Fruit fly (Drosophila melanogaster) whole organism, embryonic: ENCODE data around the gene pico.

Source experiments
- Atf3 ChIP-seq: fragments of 200-800 bp; sonication (Bioruptor generic); optimal IDR thresholded peaks from 3 replicates; lab custom pipeline; 2016; ENCODE audit warnings: missing biosample characterization, missing genetic modification characterization
- Awh ChIP-seq: fragments of 200-800 bp; sonication (Bioruptor generic); IDR thresholded peaks from 2 replicates; pipeline ENCODE4, ENCODE4 v1.3.6; 2022; ENCODE audit warnings: missing biosample characterization, missing genetic modification characterization
- B-H1 ChIP-seq: fragments of 200-800 bp; sonication (Bioruptor generic); IDR thresholded peaks from 3 replicates; pipeline ENCODE4 v1.3.6; 2022; ENCODE audit warnings: missing biosample characterization, missing genetic modification characterization
- Bgb ChIP-seq: fragments of 200-800 bp; sonication (Bioruptor generic); IDR thresholded peaks from 2 replicates; pipeline ENCODE4 v1.3.6; 2022; ENCODE audit warnings: missing biosample characterization, missing genetic modification characterization; ENCODE audit not compliant: partially characterized antibody
- CG10209 ChIP-seq: fragments of 200-800 bp; sonication (Bioruptor generic); optimal IDR thresholded peaks from 3 replicates; lab custom pipeline; 2017; ENCODE audit warnings: missing biosample characterization, mild to moderate bottlenecking, missing genetic modification characterization, missing genetic modification reagents
- CG10267 ChIP-seq: fragments of 200-800 bp; sonication (Bioruptor generic); optimal IDR thresholded peaks from 2 replicates; lab custom pipeline; 2018; ENCODE audit warnings: missing biosample characterization, mild to moderate bottlenecking, missing genetic modification characterization, moderate library complexity
- CG11085 ChIP-seq: fragments of 200-800 bp; sonication (Bioruptor generic); IDR thresholded peaks from 2 replicates; pipeline ENCODE4 v1.3.6; 2022; ENCODE audit warnings: missing biosample characterization, missing genetic modification characterization
- CG11247 ChIP-seq: fragments of 200-800 bp; sonication (Bioruptor generic); IDR thresholded peaks from 2 replicates; pipeline ENCODE4 v1.3.6; 2022; ENCODE audit warnings: missing biosample characterization, missing genetic modification characterization
- CG12071 ChIP-seq: fragments of 200-800 bp; sonication (Bioruptor generic); optimal IDR thresholded peaks from 3 replicates; lab custom pipeline; 2018; ENCODE audit warnings: missing biosample characterization, mild to moderate bottlenecking, missing genetic modification characterization
- CG1233 ChIP-seq: fragments of 200-800 bp; sonication (Bioruptor generic); optimal IDR thresholded peaks from 4 replicates; lab custom pipeline; 2018; ENCODE audit warnings: missing biosample characterization, mild to moderate bottlenecking, missing genetic modification characterization
- CG17385 ChIP-seq: fragments of 200-800 bp; sonication (Bioruptor generic); optimal IDR thresholded peaks from 3 replicates; lab custom pipeline; 2018; ENCODE audit warnings: missing biosample characterization, mild to moderate bottlenecking, missing genetic modification characterization
- CG17829 ChIP-seq: fragments of 200-800 bp; optimal IDR thresholded peaks from 2 replicates; lab custom pipeline; 2019; ENCODE audit warnings: missing biosample characterization, mild to moderate bottlenecking, missing genetic modification characterization, moderate library complexity
- CG18011 ChIP-seq: fragments of 200-800 bp; sonication (Bioruptor generic); optimal IDR thresholded peaks from 2 replicates; lab custom pipeline; 2017; ENCODE audit warnings: missing biosample characterization, missing genetic modification characterization, mild to moderate bottlenecking, moderate library complexity, missing genotype
- CG1832 ChIP-seq: fragments of 200-800 bp; sonication (Bioruptor generic); optimal IDR thresholded peaks from 2 replicates; lab custom pipeline; 2017; ENCODE audit warnings: missing biosample characterization, mild to moderate bottlenecking, missing genetic modification characterization, inconsistent platforms
- CG18476 ChIP-seq: fragments of 200-800 bp; sonication (Bioruptor generic); optimal IDR thresholded peaks from 2 replicates; lab custom pipeline; 2016; ENCODE audit warnings: missing biosample characterization, mild to moderate bottlenecking, missing genetic modification characterization
- CG18619 ChIP-seq: fragments of 200-800 bp; sonication (Bioruptor generic); optimal IDR thresholded peaks from 3 replicates; lab custom pipeline; 2017; ENCODE audit warnings: missing biosample characterization, mild to moderate bottlenecking, missing genetic modification characterization
- CG2120 ChIP-seq: fragments of 200-800 bp; sonication (Bioruptor generic); optimal IDR thresholded peaks from 3 replicates; lab custom pipeline; 2016; ENCODE audit warnings: missing biosample characterization, missing genetic modification characterization
- CG2712 ChIP-seq: fragments of 200-800 bp; optimal IDR thresholded peaks from 3 replicates; lab custom pipeline; 2019; ENCODE audit warnings: missing biosample characterization, mild to moderate bottlenecking, missing genetic modification characterization, moderate library complexity
- CG31365 ChIP-seq: fragments of 200-800 bp; sonication (Bioruptor generic); optimal IDR thresholded peaks from 2 replicates; lab custom pipeline; 2018; ENCODE audit warnings: missing biosample characterization, mild to moderate bottlenecking, missing genetic modification characterization
- CG31388 ChIP-seq: fragments of 200-800 bp; sonication (Bioruptor generic); optimal IDR thresholded peaks from 2 replicates; lab custom pipeline; 2016; ENCODE audit warnings: missing biosample characterization, missing genetic modification characterization
- CG32532 ChIP-seq: fragments of 200-800 bp; sonication (Bioruptor generic); IDR thresholded peaks from 2 replicates; pipeline ENCODE4 v1.3.6; 2022; ENCODE audit warnings: missing biosample characterization, missing genetic modification characterization
- CG32767 ChIP-seq: fragments of 200-800 bp; sonication (Bioruptor generic); IDR thresholded peaks from 2 replicates; pipeline ENCODE4 v1.3.6; 2022; ENCODE audit warnings: missing biosample characterization, missing genetic modification characterization
- CG3838 ChIP-seq: fragments of 200-800 bp; sonication (Bioruptor generic); optimal IDR thresholded peaks from 3 replicates; lab custom pipeline; 2016; ENCODE audit warnings: missing biosample characterization, missing genetic modification characterization
- CG5180 ChIP-seq: fragments of 200-800 bp; sonication (Bioruptor generic); optimal IDR thresholded peaks from 3 replicates; lab custom pipeline; 2017; ENCODE audit warnings: missing biosample characterization, missing genetic modification characterization, mild to moderate bottlenecking, moderate library complexity, missing genetic modification reagents
- CG6813 ChIP-seq: fragments of 200-800 bp; sonication (Bioruptor generic); optimal IDR thresholded peaks from 2 replicates; lab custom pipeline; 2017; ENCODE audit warnings: missing biosample characterization, missing genetic modification characterization, mild to moderate bottlenecking, moderate library complexity, missing genetic modification reagents
- CG7928 ChIP-seq: fragments of 200-800 bp; sonication (Bioruptor generic); optimal IDR thresholded peaks from 2 replicates; lab custom pipeline; 2017; ENCODE audit warnings: missing biosample characterization, mild to moderate bottlenecking, missing genetic modification characterization
- CG8388 ChIP-seq: fragments of 200-800 bp; sonication (Bioruptor generic); optimal IDR thresholded peaks from 2 replicates; lab custom pipeline; 2019; ENCODE audit warnings: missing biosample characterization, mild to moderate bottlenecking, missing genetic modification characterization, moderate library complexity
- CHES-1-like ChIP-seq: fragments of 200-800 bp; sonication (Bioruptor generic); optimal IDR thresholded peaks from 2 replicates; lab custom pipeline; 2016; ENCODE audit warnings: missing biosample characterization, missing genetic modification characterization
- CkIIα-i1 ChIP-seq: fragments of 200-800 bp; sonication (Bioruptor generic); IDR thresholded peaks from 2 replicates; pipeline ENCODE4 v1.3.6; 2022; ENCODE audit warnings: missing biosample characterization, missing genetic modification characterization
- Deaf1 ChIP-seq: fragments of 200-800 bp; optimal IDR thresholded peaks from 3 replicates; lab custom pipeline; 2019; ENCODE audit warnings: missing biosample characterization, mild to moderate bottlenecking, missing genetic modification characterization, moderate library complexity
- E2f1 ChIP-seq: fragments of 200-800 bp; sonication (Bioruptor generic); IDR thresholded peaks from 2 replicates; pipeline ENCODE4 v1.3.6; 2022; ENCODE audit warnings: missing biosample characterization, missing genetic modification characterization
- Gug ChIP-seq: fragments of 200-800 bp; sonication (Bioruptor generic); IDR thresholded peaks from 4 replicates; pipeline ENCODE4 v1.3.6; 2022; ENCODE audit warnings: missing biosample characterization, missing genetic modification characterization
- HLH3B ChIP-seq: fragments of 200-800 bp; sonication (Bioruptor generic); IDR thresholded peaks from 2 replicates; pipeline ENCODE4 v1.3.6; 2022; ENCODE audit warnings: missing biosample characterization, missing genetic modification characterization
- Hmr ChIP-seq: fragments of 200-800 bp; sonication (Bioruptor generic); optimal IDR thresholded peaks from 3 replicates; lab custom pipeline; 2017; ENCODE audit warnings: mild to moderate bottlenecking, missing biosample characterization, missing genetic modification reagents, missing genetic modification characterization
- Hr51 ChIP-seq, 2 experiments: fragments of 200-800 bp; sonication (Bioruptor generic); optimal IDR thresholded peaks; 2 replicates in 1 of 2; 3 replicates in 1 of 2; lab custom pipeline; 2016 to 2018; ENCODE audit warnings: missing biosample characterization in 2 of 2, missing genetic modification characterization in 2 of 2, mild to moderate bottlenecking in 1 of 2, moderate library complexity in 1 of 2
- Neu2 ChIP-seq: fragments of 200-800 bp; sonication (Bioruptor generic); optimal IDR thresholded peaks from 3 replicates; lab custom pipeline; 2016; ENCODE audit warnings: missing biosample characterization, missing genetic modification characterization, borderline replicate concordance
- Pdp1 ChIP-seq, 2 experiments: fragments of 200-800 bp; sonication (Bioruptor generic); optimal IDR thresholded peaks; 3 replicates each; lab custom pipeline; 2016; ENCODE audit warnings: missing biosample characterization in 2 of 2, missing genetic modification characterization in 2 of 2, mild to moderate bottlenecking in 1 of 2, moderate library complexity in 1 of 2
- Ravus ChIP-seq: fragments of 200-800 bp; sonication (Bioruptor generic); IDR thresholded peaks from 2 replicates; pipeline ENCODE4 v1.3.6; 2022; ENCODE audit warnings: missing biosample characterization, missing genetic modification characterization
- Side ChIP-seq: fragments of 200-800 bp; sonication (Bioruptor generic); optimal IDR thresholded peaks from 2 replicates; lab custom pipeline; 2016; ENCODE audit warnings: missing biosample characterization, missing genetic modification characterization
- chm ChIP-seq: fragments of 200-800 bp; sonication (Bioruptor generic); IDR thresholded peaks from 2 replicates; pipeline ENCODE4 v1.3.6; 2022; ENCODE audit warnings: missing biosample characterization, missing genetic modification characterization
- ems ChIP-seq: fragments of 200-800 bp; sonication (Bioruptor generic); optimal IDR thresholded peaks from 3 replicates; lab custom pipeline; 2016; ENCODE audit warnings: missing biosample characterization, missing genetic modification characterization
- en ChIP-seq: fragments of 200-800 bp; sonication (Bioruptor generic); optimal IDR thresholded peaks from 2 replicates; lab custom pipeline; 2016; ENCODE audit warnings: missing biosample characterization, missing genetic modification characterization
- fd96Cb ChIP-seq: fragments of 200-800 bp; sonication (Bioruptor generic); optimal IDR thresholded peaks from 2 replicates; lab custom pipeline; 2018; ENCODE audit warnings: missing biosample characterization, mild to moderate bottlenecking, missing genetic modification characterization, moderate library complexity
- ham ChIP-seq: fragments of 200-800 bp; sonication (Bioruptor generic); IDR thresholded peaks from 2 replicates; pipeline ENCODE4 v1.3.6; 2022; ENCODE audit warnings: missing biosample characterization, missing genetic modification characterization
- kah ChIP-seq: fragments of 200-800 bp; sonication (Bioruptor generic); optimal IDR thresholded peaks from 2 replicates; lab custom pipeline; 2018; ENCODE audit warnings: missing biosample characterization, mild to moderate bottlenecking, missing genetic modification characterization
- nom ChIP-seq: fragments of 200-800 bp; sonication (Bioruptor generic); optimal IDR thresholded peaks from 2 replicates; lab custom pipeline; 2017; ENCODE audit warnings: missing biosample characterization, missing genetic modification characterization, mild to moderate bottlenecking, moderate library complexity, missing genetic modification reagents
- oc ChIP-seq: fragments of 200-800 bp; sonication (Bioruptor generic); optimal IDR thresholded peaks from 2 replicates; lab custom pipeline; 2018; ENCODE audit warnings: missing biosample characterization, mild to moderate bottlenecking, missing genetic modification characterization, moderate library complexity
- pnt ChIP-seq: fragments of 200-800 bp; sonication (Bioruptor generic); optimal IDR thresholded peaks from 3 replicates; lab custom pipeline; 2016; ENCODE audit warnings: missing biosample characterization, missing genetic modification characterization
- sd ChIP-seq: fragments of 200-800 bp; sonication (Bioruptor generic); optimal IDR thresholded peaks from 3 replicates; lab custom pipeline; 2018; ENCODE audit warnings: missing biosample characterization, mild to moderate bottlenecking, missing genetic modification characterization, moderate library complexity
- seq ChIP-seq: fragments of 200-800 bp; sonication (Bioruptor generic); IDR thresholded peaks from 2 replicates; pipeline ENCODE4 v1.3.6; 2022; ENCODE audit warnings: missing biosample characterization, missing genetic modification characterization
- stc ChIP-seq: fragments of 200-800 bp; sonication (Bioruptor generic); IDR thresholded peaks from 2 replicates; pipeline ENCODE4 v1.3.6; 2022; ENCODE audit warnings: missing biosample characterization, missing genetic modification characterization
- yki ChIP-seq: fragments of >200 bp; optimal IDR thresholded peaks from 3 replicates; lab custom pipeline; 2018

The pico gene

dm6 chrX:19784875-19785274 lies 67.0 kb downstream of the pico start (continued):
- TF ChIP-seq Hr51 (GFP tag; optimal IDR thresholded peaks at IDR 0.05; lab: Kevin White, UChicago): peak in 1 of 2 experiments; percentile 30
- peak; percentile 25 for TF ChIP-seq CG8388 (GFP tag; lab: Kevin White, UChicago)
- TF ChIP-seq CG11085: no peak
- 0 out of 2 replicates have a peak, but pooled peaks have one; percentile 8 for TF ChIP-seq Awh (GFP tag; lab: Robert Waterston, UW)
- no peak for TF ChIP-seq stc
- TF ChIP-seq CG1832 (GFP tag; lab: Kevin White, UChicago): no peak
- TF ChIP-seq CkIIα-i1 (GFP tag; lab: Robert Waterston, UW): no peak
- TF ChIP-seq CG2712 (tag; lab: Kevin White, UChicago): peak; percentile 63
- TF ChIP-seq Atf3 (GFP tag; lab: Kevin White, UChicago): no peak
- TF ChIP-seq CG31365 (tag; lab: Kevin White, UChicago): no peak
- TF ChIP-seq CG32532 (GFP tag; lab: Robert Waterston, UW): no peak
- no peak for TF ChIP-seq B-H1 (GFP tag; lab: Robert Waterston, UW)
- TF ChIP-seq yki (lab: Kevin White, UChicago): no peak
- no peak for TF ChIP-seq CG1233 (GFP tag; lab: Kevin White, UChicago)
- TF ChIP-seq Gug (GFP tag; lab: Robert Waterston, UW): no peak
- TF ChIP-seq Pdp1 (GFP tag; optimal IDR thresholded peaks at IDR 0.05; lab: Kevin White, UChicago): peak; percentile 1 to 13
- TF ChIP-seq Hmr (GFP tag; lab: Kevin White, UChicago): no peak
- no peak for TF ChIP-seq CG18619 (GFP tag; lab: Kevin White, UChicago)
- TF ChIP-seq seq (GFP tag; lab: Robert Waterston, UW): no peak
- TF ChIP-seq CG18476: no peak
- TF ChIP-seq Bgb (GFP tag; lab: Robert Waterston, UW): no peak
- TF ChIP-seq E2f1 (GFP tag; lab: Robert Waterston, UW): no peak
- TF ChIP-seq chm (GFP tag; lab: Robert Waterston, UW): no peak
- no peak for TF ChIP-seq CG5180 (GFP tag; lab: Kevin White, UChicago)
- no peak for TF ChIP-seq CG31388 (GFP tag; lab: Kevin White, UChicago)
- no peak for TF ChIP-seq CG18011 (GFP tag; lab: Kevin White, UChicago)
- no peak for TF ChIP-seq Deaf1
- no peak for TF ChIP-seq ham (GFP tag; lab: Robert Waterston, UW)
- no peak for TF ChIP-seq ems (GFP tag; lab: Kevin White, UChicago)
- TF ChIP-seq CG6813 (GFP tag; lab: Kevin White, UChicago): no peak
- TF ChIP-seq CHES-1-like (GFP tag; lab: Kevin White, UChicago): no peak
- peak; percentile 1 for TF ChIP-seq Side
- TF ChIP-seq CG2120: peak; percentile 14
- TF ChIP-seq CG10209 (GFP tag; lab: Kevin White, UChicago): no peak
- no peak for TF ChIP-seq CG7928 (GFP tag; lab: Kevin White, UChicago)
- TF ChIP-seq CG10267 (tag; lab: Kevin White, UChicago): peak; percentile 24
- no peak for TF ChIP-seq sd (tag; lab: Kevin White, UChicago)
- TF ChIP-seq CG32767 (GFP tag; lab: Robert Waterston, UW): no peak
- no peak for TF ChIP-seq CG17385 (GFP tag; lab: Kevin White, UChicago)
- TF ChIP-seq HLH3B (GFP tag; lab: Robert Waterston, UW): no peak
- TF ChIP-seq oc (tag; lab: Kevin White, UChicago): no peak
- no peak for TF ChIP-seq CG11247
- TF ChIP-seq nom (GFP tag; lab: Kevin White, UChicago): no peak
- no peak for TF ChIP-seq Ravus
- no peak for TF ChIP-seq kah (GFP tag; lab: Kevin White, UChicago)
- TF ChIP-seq CG17829 (tag; lab: Kevin White, UChicago): no peak
- no peak for TF ChIP-seq CG12071
- TF ChIP-seq CG3838 (GFP tag; lab: Kevin White, UChicago): no peak
- no peak for TF ChIP-seq en (GFP tag; lab: Kevin White, UChicago)
- no peak for TF ChIP-seq pnt (GFP tag; lab: Kevin White, UChicago)
- peak; percentile 29 for TF ChIP-seq fd96Cb (tag; lab: Kevin White, UChicago)
- no peak for TF ChIP-seq Neu2 (GFP tag; lab: Kevin White, UChicago)
